Worm (Caenorhabditis elegans) whole organism, dauer: ENCODE data around the gene srd-13.

ENCODE experiments used
- unc-62 ChIP-seq: sonication (generic microtip); optimal IDR thresholded peaks from 2 replicates; lab custom pipeline; 2017; ENCODE audit warnings: missing biosample characterization, missing genetic modification reagents, missing genetic modification characterization

srd-13 gene

ce11 chrIV:5619643-5620042 is 15.8 kb downstream of the srd-13 start, which contains the start of gene srsx-16:
srsx-16 (minus strand) TSS chrIV:5619743.
- no peak for TF ChIP-seq unc-62 (GFP tag; lab: Kevin White, UChicago)

ce11 chrIV:5614558-5615026 is 20.9 kb downstream of the srd-13 start, which contains the start of gene C39H7.4:
C39H7.4 (minus strand) TSS chrIV:5614608.
- no peak for TF ChIP-seq unc-62 (GFP tag; lab: Kevin White, UChicago)

ce11 chrIV:5607343-5607742 is 28.1 kb downstream of the srd-13 start:
- no peak for TF ChIP-seq unc-62 (GFP tag; lab: Kevin White, UChicago)

- no peak for TF ChIP-seq unc-62 (GFP tag; lab: Kevin White, UChicago)
Observed at ce11 chrIV:5605225-5605624, 30.2 kb downstream of the srd-13 start.

ce11 chrIV:5604465-5604864 is 31.0 kb downstream of the srd-13 start:
- TF ChIP-seq unc-62 (GFP tag; lab: Kevin White, UChicago): no peak

- TF ChIP-seq unc-62 (GFP tag; lab: Kevin White, UChicago): no peak
Observed at ce11 chrIV:5603321-5603720, 32.1 kb downstream of the srd-13 start.

- TF ChIP-seq unc-62 (GFP tag; lab: Kevin White, UChicago): no peak
Observed at ce11 chrIV:5602415-5602814, 33.0 kb downstream of the srd-13 start.

ce11 chrIV:5600316-5600715 is 35.1 kb downstream of the srd-13 start:
- no peak for TF ChIP-seq unc-62 (GFP tag; lab: Kevin White, UChicago)

- TF ChIP-seq unc-62 (GFP tag; lab: Kevin White, UChicago): no peak
Observed at ce11 chrIV:5598515-5599132, 36.8 kb downstream of the srd-13 start.

ce11 chrIV:5595567-5595966 is 39.9 kb downstream of the srd-13 start:
- no peak for TF ChIP-seq unc-62 (GFP tag; lab: Kevin White, UChicago)

ce11 chrIV:5593804-5594214 is 41.6 kb downstream of the srd-13 start:
- no peak for TF ChIP-seq unc-62 (GFP tag; lab: Kevin White, UChicago)

ce11 chrIV:5592956-5593355 is 42.5 kb downstream of the srd-13 start:
- no peak for TF ChIP-seq unc-62 (GFP tag; lab: Kevin White, UChicago)

ce11 chrIV:5591134-5591533 is 44.3 kb downstream of the srd-13 start:
- TF ChIP-seq unc-62 (GFP tag; lab: Kevin White, UChicago): no peak

- no peak for TF ChIP-seq unc-62 (GFP tag; lab: Kevin White, UChicago)
Observed at ce11 chrIV:5590120-5590519, 45.3 kb downstream of the srd-13 start.

- TF ChIP-seq unc-62 (GFP tag; lab: Kevin White, UChicago): no peak
Observed at ce11 chrIV:5587964-5588860, 47.2 kb downstream of the srd-13 start.

- TF ChIP-seq unc-62 (GFP tag; lab: Kevin White, UChicago): no peak
Observed at ce11 chrIV:5586320-5586720, 49.1 kb downstream of the srd-13 start.
